Fruit fly (Drosophila melanogaster): ENCODE data around the gene Yif1.

Gene Yif1

dm6 chr3R:26728427-26728826, 10.8 kb downstream of the Yif1 start, which contains the start of gene CG14245:
Gene CG14245 (plus strand): TSS chr3R:26728727.
- TF ChIP-seq CG3919 (GFP tag; optimal IDR thresholded peaks at IDR 0.05) (no peak), CG9139 (GFP tag; optimal IDR thresholded peaks at IDR 0.05) (no peak)

DNA sequence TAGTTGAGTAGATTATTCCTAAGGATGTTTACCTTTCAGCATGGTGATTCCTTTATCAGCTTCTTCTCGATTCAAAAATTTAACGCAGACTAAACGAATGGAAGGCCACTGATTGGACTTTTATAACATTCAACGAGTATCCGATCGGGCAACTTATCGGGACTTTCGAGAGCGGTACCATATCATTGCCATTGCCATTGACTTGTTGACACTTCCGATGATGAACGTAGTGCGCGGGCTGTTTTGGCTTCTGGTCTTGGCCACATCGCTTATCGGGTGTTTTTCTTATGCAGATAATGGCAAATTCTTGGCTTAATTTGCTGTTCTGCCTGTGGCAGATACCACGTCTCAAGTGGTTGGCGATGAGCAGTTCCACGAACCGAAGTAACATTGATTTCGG, 18.5 kb downstream of the Yif1 start, which contains the start of gene CG6403:
TSS of gene CG6403 (minus strand) at position 101 of the 400 bp plus-strand sequence.
- TF ChIP-seq CG1621 (tag; optimal IDR thresholded peaks at IDR 0.05), result no peak
- no peak for TF ChIP-seq Lpt (GFP tag; optimal IDR thresholded peaks at IDR 0.05)
- TF ChIP-seq CG34406 (GFP tag; optimal IDR thresholded peaks at IDR 0.05), result no peak
- no peak for TF ChIP-seq CG3919 (GFP tag; optimal IDR thresholded peaks at IDR 0.05)
- TF ChIP-seq achi (GFP tag; optimal IDR thresholded peaks at IDR 0.05), result no peak
- no peak for TF ChIP-seq Ets96B (tag; optimal IDR thresholded peaks at IDR 0.05)
- TF ChIP-seq eg (GFP tag; IDR thresholded peaks at IDR 0.05), result no peak
- TF ChIP-seq CG6792 (GFP tag; optimal IDR thresholded peaks at IDR 0.05), result no peak
- TF ChIP-seq spab (GFP tag; optimal IDR thresholded peaks at IDR 0.05), result no peak
- TF ChIP-seq Eip93F (GFP tag; optimal IDR thresholded peaks at IDR 0.05), result no peak
- no peak for TF ChIP-seq vri (GFP tag; optimal IDR thresholded peaks at IDR 0.05)

- TF ChIP-seq pdm3 (GFP tag; optimal IDR thresholded peaks at IDR 0.05) (no peak), Sox102F (GFP tag; optimal IDR thresholded peaks at IDR 0.05) (no peak), fd59A (GFP tag; optimal IDR thresholded peaks at IDR 0.05) (no peak), eg (GFP tag; IDR thresholded peaks at IDR 0.05) (no peak), Met (GFP tag; optimal IDR thresholded peaks at IDR 0.05) (no peak), dac (GFP tag; optimal IDR thresholded peaks at IDR 0.05) (no peak), CG1621 (tag; optimal IDR thresholded peaks at IDR 0.05) (no peak), CG3919 (GFP tag; optimal IDR thresholded peaks at IDR 0.05) (no peak), CG6792 (GFP tag; optimal IDR thresholded peaks at IDR 0.05) (no peak), vri (GFP tag; optimal IDR thresholded peaks at IDR 0.05) (no peak), CG34406 (GFP tag; optimal IDR thresholded peaks at IDR 0.05) (no peak), Eip75B (GFP tag; optimal IDR thresholded peaks at IDR 0.05) (no peak)
These were observed 19.6 kb downstream of the Yif1 start, which contains the start of gene CG14247 for dm6 chr3R:26737310-26737709. Gene CG14247 (plus strand): TSS chr3R:26737610.

- TF ChIP-seq Ets21C (GFP tag; optimal IDR thresholded peaks at IDR 0.05) (no peak), OdsH (GFP tag; optimal IDR thresholded peaks at IDR 0.05) (no peak), salr (GFP tag; optimal IDR thresholded peaks at IDR 0.05) (no peak), Sox15 (GFP tag; optimal IDR thresholded peaks at IDR 0.05) (no peak), CG7368 (GFP tag; optimal IDR thresholded peaks at IDR 0.05) (no peak), CG11762 (GFP tag; optimal IDR thresholded peaks at IDR 0.05; ENCODE audit: insufficient read depth) (no peak), CG8632 (GFP tag; optimal IDR thresholded peaks at IDR 0.05) (no peak), CG4318 (GFP tag; optimal IDR thresholded peaks at IDR 0.05) (no peak), Hr38 (GFP tag; optimal IDR thresholded peaks at IDR 0.05) (no peak), CG3032 (tag; optimal IDR thresholded peaks at IDR 0.05) (no peak), esn (GFP tag; optimal IDR thresholded peaks at IDR 0.05) (no peak), Eip93F (GFP tag; optimal IDR thresholded peaks at IDR 0.05) (no peak), topi (GFP tag; optimal IDR thresholded peaks at IDR 0.05) (no peak), CG11902 (GFP tag; optimal IDR thresholded peaks at IDR 0.05) (no peak)
These were observed 44.0 kb downstream of the Yif1 start for dm6 chr3R:26761695-26762094.
